Fruit fly (Drosophila melanogaster) whole organism, adult: ENCODE results near the gene CG2267.

Experiments used
- CG5204 ChIP-seq: fragments of 200-800 bp; sonication (Bioruptor generic); optimal IDR thresholded peaks from 2 replicates; lab custom pipeline; 2016; ENCODE audit warnings: missing biosample characterization, missing genetic modification characterization
- Hr96 ChIP-seq: fragments of 200-800 bp; sonication (Bioruptor generic); optimal IDR thresholded peaks from 2 replicates; lab custom pipeline; 2016; ENCODE audit warnings: missing biosample characterization, missing genetic modification characterization
- Mnt ChIP-seq: fragments of 200-800 bp; sonication (Bioruptor generic); optimal IDR thresholded peaks from 2 replicates; lab custom pipeline; 2016; ENCODE audit warnings: missing biosample characterization, mild to moderate bottlenecking, missing genetic modification characterization
- bab1 ChIP-seq: fragments of 200-800 bp; sonication (Bioruptor generic); optimal IDR thresholded peaks from 3 replicates; lab custom pipeline; 2019; ENCODE audit warnings: missing biosample characterization, mild to moderate bottlenecking, missing genetic modification characterization, moderate library complexity
- cnc ChIP-seq, 2 experiments: fragments of >200 bp; optimal IDR thresholded peaks; 2 replicates each; lab custom pipeline; 2017
- kay ChIP-seq: fragments of 200-800 bp; sonication (Bioruptor generic); peaks from one replicate; lab custom pipeline; 2016; ENCODE audit warnings: missing biosample characterization, missing genetic modification characterization, borderline replicate concordance

DNA sequence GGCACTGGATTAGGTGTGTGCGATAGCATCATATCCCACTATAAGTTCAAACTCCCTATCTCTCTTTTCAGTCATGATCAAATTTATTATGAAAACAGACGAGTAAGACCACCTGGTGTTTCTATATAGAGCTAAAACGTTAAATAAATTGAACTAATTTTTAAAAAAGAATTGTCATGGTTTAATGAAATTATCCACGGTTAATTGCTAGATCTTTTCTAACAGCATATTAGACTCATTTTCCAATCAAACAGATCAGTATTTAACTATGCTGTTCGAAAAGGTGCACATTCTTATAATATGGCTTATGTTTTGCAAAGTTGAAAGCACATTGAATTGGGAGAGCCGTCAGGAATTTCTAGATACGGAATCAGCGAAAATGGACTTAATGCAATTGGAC is 24.9 kb downstream of the CG2267 start, which contains the start of gene PH4alphaNE3:
- TF ChIP-seq Hr96 (no peak), Mnt (GFP tag; lab: Kevin White, UChicago) (no peak), bab1 (GFP tag; lab: Kevin White, UChicago) (no peak), CG5204 (GFP tag; lab: Kevin White, UChicago) (no peak), kay (GFP tag; lab: Kevin White, UChicago) (no peak), cnc (optimal IDR thresholded peaks at IDR 0.05; lab: Kevin White, UChicago) (no peak)
